Fruit fly (Drosophila melanogaster) whole organism, embryonic: ENCODE measurements around the gene CG14085.
A peak's percentile ranks its signal among the peaks of the same experiment; 100 is the strongest.

ENCODE experiments used
- B-H2 ChIP-seq: fragments of 200-800 bp; sonication (Bioruptor generic); optimal IDR thresholded peaks from 2 replicates; lab custom pipeline; 2018; ENCODE audit warnings: missing biosample characterization, mild to moderate bottlenecking, missing genetic modification characterization
- CG11398 ChIP-seq: fragments of 200-800 bp; sonication (Bioruptor generic); optimal IDR thresholded peaks from 2 replicates; lab custom pipeline; 2016; ENCODE audit warnings: missing biosample characterization, missing genetic modification characterization
- CG13123 ChIP-seq: fragments of 200-800 bp; sonication (Bioruptor generic); optimal IDR thresholded peaks from 2 replicates; lab custom pipeline; 2016; ENCODE audit warnings: missing biosample characterization, missing genetic modification characterization
- CG13296 ChIP-seq: fragments of 200-800 bp; sonication (Bioruptor generic); optimal IDR thresholded peaks from 3 replicates; lab custom pipeline; 2018; ENCODE audit warnings: missing biosample characterization, mild to moderate bottlenecking, missing genetic modification characterization
- CG15479 ChIP-seq: fragments of 200-800 bp; sonication (Bioruptor generic); optimal IDR thresholded peaks from 3 replicates; lab custom pipeline; 2019; ENCODE audit warnings: missing biosample characterization, mild to moderate bottlenecking, missing genetic modification characterization, moderate library complexity
- CG17829 ChIP-seq: fragments of 200-800 bp; optimal IDR thresholded peaks from 2 replicates; lab custom pipeline; 2019; ENCODE audit warnings: missing biosample characterization, mild to moderate bottlenecking, missing genetic modification characterization, moderate library complexity
- CG17912 ChIP-seq: fragments of 200-800 bp; sonication (Bioruptor generic); optimal IDR thresholded peaks from 2 replicates; lab custom pipeline; 2018; ENCODE audit warnings: missing biosample characterization, mild to moderate bottlenecking, missing genetic modification characterization
- CG3163 ChIP-seq: fragments of 200-800 bp; sonication (Bioruptor generic); optimal IDR thresholded peaks from 3 replicates; lab custom pipeline; 2016; ENCODE audit warnings: missing biosample characterization, missing genetic modification characterization
- CG3838 ChIP-seq: fragments of 200-800 bp; sonication (Bioruptor generic); optimal IDR thresholded peaks from 3 replicates; lab custom pipeline; 2016; ENCODE audit warnings: missing biosample characterization, missing genetic modification characterization
- CG4282 ChIP-seq: fragments of 200-800 bp; sonication (Bioruptor generic); optimal IDR thresholded peaks from 2 replicates; lab custom pipeline; 2016; ENCODE audit warnings: missing biosample characterization, missing genetic modification characterization
- CG4820 ChIP-seq: fragments of 200-800 bp; sonication (Bioruptor generic); optimal IDR thresholded peaks from 3 replicates; lab custom pipeline; 2016; ENCODE audit warnings: missing biosample characterization, missing genetic modification characterization
- CG6854 ChIP-seq: fragments of 200-800 bp; sonication (Bioruptor generic); optimal IDR thresholded peaks from 3 replicates; lab custom pipeline; 2017; ENCODE audit warnings: missing biosample characterization, mild to moderate bottlenecking, missing genetic modification characterization
- CG7928 ChIP-seq: fragments of 200-800 bp; sonication (Bioruptor generic); optimal IDR thresholded peaks from 2 replicates; lab custom pipeline; 2017; ENCODE audit warnings: missing biosample characterization, mild to moderate bottlenecking, missing genetic modification characterization
- CG9727 ChIP-seq: fragments of 200-800 bp; sonication (Bioruptor generic); optimal IDR thresholded peaks from 3 replicates; lab custom pipeline; 2017; ENCODE audit warnings: missing biosample characterization, mild to moderate bottlenecking, missing genetic modification characterization
- D ChIP-seq, 2 experiments: fragments of 200-800 bp in 1 of 2; fragments of >200 bp in 1 of 2; sonication (Bioruptor generic) in 1 of 2; optimal IDR thresholded peaks; 2 replicates in 1 of 2; 3 replicates in 1 of 2; lab custom pipeline; 2017; ENCODE audit warnings: mild to moderate bottlenecking in 1 of 2, missing biosample characterization in 1 of 2, missing genetic modification characterization in 1 of 2, missing genetic modification reagents in 1 of 2
- D19A ChIP-seq: fragments of 200-800 bp; optimal IDR thresholded peaks from 3 replicates; lab custom pipeline; 2019; ENCODE audit warnings: missing biosample characterization, mild to moderate bottlenecking, missing genetic modification characterization, moderate library complexity
- Dbx ChIP-seq: fragments of 200-800 bp; sonication (Bioruptor generic); IDR thresholded peaks from 3 replicates; pipeline ENCODE4 v1.3.6; 2022; ENCODE audit warnings: missing biosample characterization, missing genetic modification characterization
- Dek ChIP-seq: fragments of 200-800 bp; sonication (Bioruptor generic); optimal IDR thresholded peaks from 3 replicates; lab custom pipeline; 2019; ENCODE audit warnings: missing biosample characterization, mild to moderate bottlenecking, missing genetic modification characterization, moderate library complexity
- Dip2 ChIP-seq: fragments of 200-800 bp; sonication (Bioruptor generic); IDR thresholded peaks from 2 replicates; pipeline ENCODE4 v1.3.6; 2022; ENCODE audit warnings: missing biosample characterization, missing genetic modification characterization
- Doc2 ChIP-seq: fragments of 200-800 bp; sonication (Bioruptor generic); IDR thresholded peaks from 2 replicates; pipeline ENCODE4 v1.3.6; 2022; ENCODE audit warnings: missing biosample characterization, missing genetic modification characterization
- E2f2 ChIP-seq: fragments of 200-800 bp; sonication (Bioruptor generic); IDR thresholded peaks from 2 replicates; pipeline ENCODE4 v1.3.6; 2022; ENCODE audit warnings: missing biosample characterization, missing genetic modification characterization
- Ets65A ChIP-seq: fragments of 200-800 bp; sonication (Bioruptor generic); peaks from one replicate; lab custom pipeline; 2016; ENCODE audit warnings: missing biosample characterization, missing genetic modification characterization
- HHEX ChIP-seq: fragments of 200-800 bp; sonication (Bioruptor generic); optimal IDR thresholded peaks from 3 replicates; lab custom pipeline; 2017; ENCODE audit warnings: missing biosample characterization, mild to moderate bottlenecking, missing genetic modification characterization, missing genetic modification reagents
- Hr39 ChIP-seq: fragments of >200 bp; optimal IDR thresholded peaks from 2 replicates; lab custom pipeline; 2017
- Mrtf ChIP-seq: fragments of 200-800 bp; sonication (Bioruptor generic); IDR thresholded peaks from 3 replicates; pipeline ENCODE4 v1.3.6; 2022; ENCODE audit warnings: missing biosample characterization, missing genetic modification characterization
- Nf-YA ChIP-seq: fragments of 200-800 bp; sonication (Bioruptor generic); IDR thresholded peaks from 2 replicates; pipeline ENCODE4 v1.3.6; 2022; ENCODE audit warnings: missing biosample characterization, missing genetic modification characterization
- PHDP ChIP-seq: fragments of 200-800 bp; sonication (Bioruptor generic); optimal IDR thresholded peaks from 3 replicates; lab custom pipeline; 2018; ENCODE audit warnings: missing biosample characterization, mild to moderate bottlenecking, missing genetic modification characterization, moderate library complexity
- Sox102F ChIP-seq: fragments of 200-800 bp; sonication (Bioruptor generic); optimal IDR thresholded peaks from 2 replicates; lab custom pipeline; 2018; ENCODE audit warnings: missing biosample characterization, mild to moderate bottlenecking, missing genetic modification characterization, moderate library complexity
- Stat92E ChIP-seq, 3 experiments: fragments of >200 bp in 2 of 3; fragments of 200-800 bp in 1 of 3; sonication (Bioruptor generic) in 1 of 3; optimal IDR thresholded peaks; 2 replicates each; lab custom pipeline; 2017 to 2019; ENCODE audit warnings: missing biosample characterization in 3 of 3, missing genetic modification characterization in 3 of 3, mild to moderate bottlenecking in 1 of 3, moderate library complexity in 1 of 3
- Usf ChIP-seq: fragments of 200-800 bp; sonication (Bioruptor generic); optimal IDR thresholded peaks from 2 replicates; lab custom pipeline; 2017; ENCODE audit warnings: missing genotype, missing biosample characterization, missing genetic modification characterization
- aop ChIP-seq: fragments of 200-800 bp; sonication (Bioruptor generic); IDR thresholded peaks from 2 replicates; pipeline ENCODE4 v1.3.6; 2022; ENCODE audit warnings: missing biosample characterization, missing genetic modification characterization
- bab2 ChIP-seq: fragments of 200-800 bp; sonication (Bioruptor generic); optimal IDR thresholded peaks from 2 replicates; lab custom pipeline; 2016; ENCODE audit warnings: missing biosample characterization, missing genetic modification characterization
- cg ChIP-seq: fragments of 200-800 bp; sonication (Bioruptor generic); optimal IDR thresholded peaks from 3 replicates; lab custom pipeline; 2019; ENCODE audit warnings: missing biosample characterization, mild to moderate bottlenecking, missing genetic modification characterization, moderate library complexity
- chm ChIP-seq: fragments of 200-800 bp; sonication (Bioruptor generic); IDR thresholded peaks from 2 replicates; pipeline ENCODE4 v1.3.6; 2022; ENCODE audit warnings: missing biosample characterization, missing genetic modification characterization
- ems ChIP-seq: fragments of 200-800 bp; sonication (Bioruptor generic); optimal IDR thresholded peaks from 3 replicates; lab custom pipeline; 2016; ENCODE audit warnings: missing biosample characterization, missing genetic modification characterization
- fu2 ChIP-seq: fragments of 200-800 bp; sonication (Bioruptor generic); optimal IDR thresholded peaks from 2 replicates; lab custom pipeline; 2016; ENCODE audit warnings: missing biosample characterization, missing genetic modification characterization
- gcm2 ChIP-seq: fragments of 200-800 bp; sonication (Bioruptor generic); optimal IDR thresholded peaks from 2 replicates; lab custom pipeline; 2016; ENCODE audit warnings: missing biosample characterization, missing genetic modification characterization
- gsb-n ChIP-seq: fragments of 200-800 bp; sonication (Bioruptor generic); optimal IDR thresholded peaks from 3 replicates; lab custom pipeline; 2018; ENCODE audit warnings: missing biosample characterization, mild to moderate bottlenecking, missing genetic modification characterization
- hbn ChIP-seq: fragments of 200-800 bp; sonication (Bioruptor generic); IDR thresholded peaks from 2 replicates; pipeline ENCODE4 v1.3.6; 2022; ENCODE audit warnings: missing biosample characterization, missing genetic modification characterization; ENCODE audit not compliant: partially characterized antibody
- hth ChIP-seq: fragments of >200 bp; optimal IDR thresholded peaks from 2 replicates; lab custom pipeline; 2017; ENCODE audit warnings: inconsistent platforms
- ind ChIP-seq: fragments of 200-800 bp; sonication (Bioruptor generic); optimal IDR thresholded peaks from 3 replicates; lab custom pipeline; 2016; ENCODE audit warnings: missing biosample characterization, missing genetic modification characterization
- jing ChIP-seq: fragments of 200-800 bp; sonication (Bioruptor generic); optimal IDR thresholded peaks from 2 replicates; lab custom pipeline; 2018; ENCODE audit warnings: missing biosample characterization, mild to moderate bottlenecking, missing genetic modification characterization
- lilli ChIP-seq: fragments of 200-800 bp; sonication (Bioruptor generic); optimal IDR thresholded peaks from 3 replicates; lab custom pipeline; 2016; ENCODE audit warnings: missing biosample characterization, missing genetic modification characterization
- nau ChIP-seq: fragments of 200-800 bp; sonication (Bioruptor generic); optimal IDR thresholded peaks from 3 replicates; lab custom pipeline; 2017; ENCODE audit warnings: missing biosample characterization, mild to moderate bottlenecking, missing genetic modification characterization, missing genetic modification reagents
- nmo ChIP-seq: fragments of 200-800 bp; sonication (Bioruptor generic); optimal IDR thresholded peaks from 2 replicates; lab custom pipeline; 2018; ENCODE audit warnings: missing biosample characterization, mild to moderate bottlenecking, missing genetic modification characterization, moderate library complexity
- nom ChIP-seq: fragments of 200-800 bp; sonication (Bioruptor generic); optimal IDR thresholded peaks from 2 replicates; lab custom pipeline; 2017; ENCODE audit warnings: missing biosample characterization, missing genetic modification characterization, mild to moderate bottlenecking, moderate library complexity, missing genetic modification reagents
- org-1 ChIP-seq: fragments of 200-800 bp; sonication (Bioruptor generic); optimal IDR thresholded peaks from 2 replicates; lab custom pipeline; 2017; ENCODE audit warnings: missing biosample characterization, missing genetic modification characterization
- pfk ChIP-seq: fragments of 200-800 bp; sonication (Bioruptor generic); optimal IDR thresholded peaks from 2 replicates; lab custom pipeline; 2018; ENCODE audit warnings: missing biosample characterization, mild to moderate bottlenecking, missing genetic modification characterization, moderate library complexity
- row ChIP-seq: fragments of 200-800 bp; sonication (Bioruptor generic); IDR thresholded peaks from 3 replicates; pipeline ENCODE4 v1.3.6; 2022; ENCODE audit warnings: missing biosample characterization, missing genetic modification characterization
- slp2 ChIP-seq: fragments of 200-800 bp; sonication (Bioruptor generic); optimal IDR thresholded peaks from 2 replicates; lab custom pipeline; 2016; ENCODE audit warnings: missing biosample characterization, missing genetic modification characterization
- so ChIP-seq: fragments of 200-800 bp; sonication (Bioruptor generic); IDR thresholded peaks from 3 replicates; pipeline ENCODE4 v1.3.6; 2022; ENCODE audit warnings: missing biosample characterization, missing genetic modification characterization
- vvl ChIP-seq: fragments of 200-800 bp; sonication (Bioruptor generic); IDR thresholded peaks from 2 replicates; pipeline ENCODE4 v1.3.6; 2022; ENCODE audit warnings: missing biosample characterization, missing genetic modification characterization
- zfh2 ChIP-seq: fragments of 200-800 bp; sonication (Bioruptor generic); optimal IDR thresholded peaks from 2 replicates; lab custom pipeline; 2016; ENCODE audit warnings: missing biosample characterization, missing genetic modification characterization

The CG14085 gene

dm6 chr3L:19294235-19294612 is 25.1 kb downstream of the CG14085 start, which contains the start of gene fal (continued):
- TF ChIP-seq CG4820 (no peak), Usf (GFP tag; lab: Kevin White, UChicago) (no peak), hth (lab: Kevin White, UChicago) (no peak), Sox102F (GFP tag; lab: Kevin White, UChicago) (no peak), CG9727 (GFP tag; lab: Kevin White, UChicago) (no peak), CG7928 (GFP tag; lab: Kevin White, UChicago) (no peak), row (GFP tag; lab: Robert Waterston, UW) (no peak; the same call in 2 of the 3 replicates), cg (GFP tag; lab: Kevin White, UChicago) (no peak), Stat92E (GFP tag; optimal IDR thresholded peaks at IDR 0.05; lab: Kevin White, UChicago) (no peak), HHEX (no peak), CG11398 (GFP tag; lab: Kevin White, UChicago) (no peak), nau (GFP tag; lab: Kevin White, UChicago) (no peak), CG13123 (no peak), Dbx (GFP tag; lab: Robert Waterston, UW) (no peak), B-H2 (GFP tag; lab: Kevin White, UChicago) (no peak), Hr39 (no peak), nom (GFP tag; lab: Kevin White, UChicago) (no peak), CG3838 (GFP tag; lab: Kevin White, UChicago) (no peak), hbn (GFP tag; lab: Robert Waterston, UW) (no peak), PHDP (tag; lab: Kevin White, UChicago) (no peak), D (optimal IDR thresholded peaks at IDR 0.05; lab: Kevin White, UChicago) (no peak), D (GFP tag; optimal IDR thresholded peaks at IDR 0.05; lab: Kevin White, UChicago) (no peak), fu2 (no peak), Ets65A (GFP tag; lab: Kevin White, UChicago) (peak; percentile 87), lilli (GFP tag; lab: Kevin White, UChicago) (no peak), so (GFP tag; lab: Robert Waterston, UW) (no peak), CG13296 (GFP tag; lab: Kevin White, UChicago) (no peak), bab2 (no peak), org-1 (GFP tag; lab: Kevin White, UChicago) (no peak), E2f2 (GFP tag; lab: Robert Waterston, UW) (no peak), CG17829 (tag; lab: Kevin White, UChicago) (no peak), Nf-YA (GFP tag; lab: Robert Waterston, UW) (no peak), Dek (tag; lab: Kevin White, UChicago) (no peak), CG3163 (GFP tag; lab: Kevin White, UChicago) (no peak), gcm2 (GFP tag; lab: Kevin White, UChicago) (no peak), nmo (GFP tag; lab: Kevin White, UChicago) (peak; percentile 63), ind (peak; percentile 25), chm (GFP tag; lab: Robert Waterston, UW) (no peak), Doc2 (GFP tag; lab: Robert Waterston, UW) (no peak), D19A (no peak), vvl (GFP tag; lab: Robert Waterston, UW) (peak; percentile 13; the same call in 1 of the 2 replicates), Mrtf (0 out of 3 replicates have a peak, but pooled peaks have one; percentile 26), CG17912 (no peak), CG6854 (GFP tag; lab: Kevin White, UChicago) (no peak), jing (GFP tag; lab: Kevin White, UChicago) (no peak), CG15479 (GFP tag; lab: Kevin White, UChicago) (no peak), slp2 (GFP tag; lab: Kevin White, UChicago) (no peak), gsb-n (tag; lab: Kevin White, UChicago) (no peak), zfh2 (GFP tag; lab: Kevin White, UChicago) (peak; percentile 28), ems (GFP tag; lab: Kevin White, UChicago) (no peak), Dip2 (GFP tag; lab: Robert Waterston, UW) (no peak), aop (GFP tag; lab: Robert Waterston, UW) (no peak), CG4282 (GFP tag; lab: Kevin White, UChicago) (no peak), pfk (GFP tag; lab: Kevin White, UChicago) (no peak)
